Fruit fly (Drosophila melanogaster): ENCODE measurements around the gene CG7083.

Gene CG7083

dm6 chr3L:8333574-8333973 lies 7.0 kb upstream of the CG7083 start:
- TF ChIP-seq pad (GFP tag; optimal IDR thresholded peaks at IDR 0.05), result no peak
- TF ChIP-seq Clk (GFP tag; optimal IDR thresholded peaks at IDR 0.05), result no peak
- TF ChIP-seq cic (GFP tag; optimal IDR thresholded peaks at IDR 0.05), result no peak
- no peak for TF ChIP-seq CG5204 (GFP tag; optimal IDR thresholded peaks at IDR 0.05)
- no peak for TF ChIP-seq bab1 (GFP tag; optimal IDR thresholded peaks at IDR 0.05)
- TF ChIP-seq CG1620 (GFP tag; optimal IDR thresholded peaks at IDR 0.05), result no peak
- no peak for TF ChIP-seq CG12768 (GFP tag; optimal IDR thresholded peaks at IDR 0.05)
- TF ChIP-seq Crg-1 (GFP tag; optimal IDR thresholded peaks at IDR 0.05), result no peak
- TF ChIP-seq CG14711 (tag; optimal IDR thresholded peaks at IDR 0.05), result no peak
- TF ChIP-seq tj (GFP tag; optimal IDR thresholded peaks at IDR 0.05), result no peak
- TF ChIP-seq Mnt (GFP tag; optimal IDR thresholded peaks at IDR 0.05), result no peak
- no peak for TF ChIP-seq CG33017 (tag; optimal IDR thresholded peaks at IDR 0.05)
- TF ChIP-seq CG11617 (GFP tag; optimal IDR thresholded peaks at IDR 0.05), result no peak
- TF ChIP-seq Hr96 (GFP tag; optimal IDR thresholded peaks at IDR 0.05), result no peak

- TF ChIP-seq cic (GFP tag; optimal IDR thresholded peaks at IDR 0.05), result no peak
- no peak for TF ChIP-seq cnc (optimal IDR thresholded peaks at IDR 0.05)
- no peak for TF ChIP-seq CG12768 (GFP tag; optimal IDR thresholded peaks at IDR 0.05)
- no peak for TF ChIP-seq toe (GFP tag; optimal IDR thresholded peaks at IDR 0.05)
- no peak for TF ChIP-seq CG11617 (GFP tag; optimal IDR thresholded peaks at IDR 0.05)
- no peak for TF ChIP-seq Mnt (GFP tag; optimal IDR thresholded peaks at IDR 0.05)
- TF ChIP-seq tj (GFP tag; optimal IDR thresholded peaks at IDR 0.05), result no peak
- no peak for TF ChIP-seq CG14711 (tag; optimal IDR thresholded peaks at IDR 0.05)
- TF ChIP-seq CG7045 (GFP tag; optimal IDR thresholded peaks at IDR 0.05), result no peak
- TF ChIP-seq CG7101 (tag; optimal IDR thresholded peaks at IDR 0.05), result no peak
- TF ChIP-seq pad (GFP tag; optimal IDR thresholded peaks at IDR 0.05), result no peak
- no peak for TF ChIP-seq bab1 (GFP tag; optimal IDR thresholded peaks at IDR 0.05)
- no peak for TF ChIP-seq CG5204 (GFP tag; optimal IDR thresholded peaks at IDR 0.05)
- TF ChIP-seq ovo (GFP tag; optimal IDR thresholded peaks at IDR 0.05), result no peak
- no peak for TF ChIP-seq CG1620 (GFP tag; optimal IDR thresholded peaks at IDR 0.05)
Observed at dm6 chr3L:8334338-8334737, 6.2 kb upstream of the CG7083 start.

- TF ChIP-seq CG5204 (GFP tag; optimal IDR thresholded peaks at IDR 0.05), result no peak
- TF ChIP-seq Crg-1 (GFP tag; optimal IDR thresholded peaks at IDR 0.05), result no peak
- no peak for TF ChIP-seq cnc (optimal IDR thresholded peaks at IDR 0.05)
- no peak for TF ChIP-seq CG11617 (GFP tag; optimal IDR thresholded peaks at IDR 0.05)
- TF ChIP-seq kay (GFP tag; ENCODE audit: borderline replicate concordance), result no peak
- no peak for TF ChIP-seq CG14711 (tag; optimal IDR thresholded peaks at IDR 0.05)
- TF ChIP-seq CG33017 (tag; optimal IDR thresholded peaks at IDR 0.05), result no peak
- TF ChIP-seq CG12768 (GFP tag; optimal IDR thresholded peaks at IDR 0.05), result no peak
- no peak for TF ChIP-seq Clk (GFP tag; optimal IDR thresholded peaks at IDR 0.05)
- TF ChIP-seq CG1620 (GFP tag; optimal IDR thresholded peaks at IDR 0.05), result no peak
- TF ChIP-seq Hr96 (GFP tag; optimal IDR thresholded peaks at IDR 0.05), result no peak
- no peak for TF ChIP-seq toe (GFP tag; optimal IDR thresholded peaks at IDR 0.05)
- no peak for TF ChIP-seq bab1 (GFP tag; optimal IDR thresholded peaks at IDR 0.05)
- TF ChIP-seq pad (GFP tag; optimal IDR thresholded peaks at IDR 0.05), result no peak
- TF ChIP-seq CG7045 (GFP tag; optimal IDR thresholded peaks at IDR 0.05), result no peak
- no peak for TF ChIP-seq cic (GFP tag; optimal IDR thresholded peaks at IDR 0.05)
- TF ChIP-seq CG7101 (tag; optimal IDR thresholded peaks at IDR 0.05), result no peak
- no peak for TF ChIP-seq ovo (GFP tag; optimal IDR thresholded peaks at IDR 0.05)
- TF ChIP-seq Mnt (GFP tag; optimal IDR thresholded peaks at IDR 0.05), result no peak
- no peak for TF ChIP-seq tj (GFP tag; optimal IDR thresholded peaks at IDR 0.05)
Observed at dm6 chr3L:8336372-8336771, 4.2 kb upstream of the CG7083 start, which contains the start of gene Cpr66Cb. Gene Cpr66Cb (plus strand): TSS chr3L:8336672.

- TF ChIP-seq CG7045 (GFP tag; optimal IDR thresholded peaks at IDR 0.05) (no peak), kay (GFP tag; ENCODE audit: borderline replicate concordance) (peak; percentile 76), CG5204 (GFP tag; optimal IDR thresholded peaks at IDR 0.05) (peak; percentile 3), CG33017 (tag; optimal IDR thresholded peaks at IDR 0.05) (peak; percentile 51), Clk (GFP tag; optimal IDR thresholded peaks at IDR 0.05) (no peak), pad (GFP tag; optimal IDR thresholded peaks at IDR 0.05) (peak; percentile 15), Mnt (GFP tag; optimal IDR thresholded peaks at IDR 0.05) (peak; percentile 64), CG11617 (GFP tag; optimal IDR thresholded peaks at IDR 0.05) (peak; percentile 18), cnc (optimal IDR thresholded peaks at IDR 0.05) (no peak), Hr96 (GFP tag; optimal IDR thresholded peaks at IDR 0.05) (no peak), CG7101 (tag; optimal IDR thresholded peaks at IDR 0.05) (peak; percentile 48), CG12768 (GFP tag; optimal IDR thresholded peaks at IDR 0.05) (peak; percentile 82), toe (GFP tag; optimal IDR thresholded peaks at IDR 0.05) (peak; percentile 43), CG1620 (GFP tag; optimal IDR thresholded peaks at IDR 0.05) (peak; percentile 57), Crg-1 (GFP tag; optimal IDR thresholded peaks at IDR 0.05) (peak; percentile 34), tj (GFP tag; optimal IDR thresholded peaks at IDR 0.05) (no peak), ovo (GFP tag; optimal IDR thresholded peaks at IDR 0.05) (no peak), bab1 (GFP tag; optimal IDR thresholded peaks at IDR 0.05) (peak; percentile 53), cic (GFP tag; optimal IDR thresholded peaks at IDR 0.05) (peak; percentile 99), CG14711 (tag; optimal IDR thresholded peaks at IDR 0.05) (peak; percentile 31)
Observed at dm6 chr3L:8338921-8339320, 1.7 kb upstream of the CG7083 start, which contains the start of gene Pex2. Gene Pex2 (plus strand): TSS chr3L:8339051.

- no peak for TF ChIP-seq pad (GFP tag; optimal IDR thresholded peaks at IDR 0.05)
Observed at dm6 chr3L:8345182-8345581, 4.6 kb downstream of the CG7083 start.

- peak; percentile 77 for TF ChIP-seq toe (GFP tag; optimal IDR thresholded peaks at IDR 0.05)
- peak; percentile 50 for TF ChIP-seq ovo (GFP tag; optimal IDR thresholded peaks at IDR 0.05)
- peak; percentile 79 for TF ChIP-seq CG1620 (GFP tag; optimal IDR thresholded peaks at IDR 0.05)
- TF ChIP-seq cnc (optimal IDR thresholded peaks at IDR 0.05), result no peak
- peak; percentile 81 for TF ChIP-seq pad (GFP tag; optimal IDR thresholded peaks at IDR 0.05)
- peak; percentile 80 for TF ChIP-seq CG7045 (GFP tag; optimal IDR thresholded peaks at IDR 0.05)
- peak; percentile 89 for TF ChIP-seq CG7101 (tag; optimal IDR thresholded peaks at IDR 0.05)
- TF ChIP-seq CG33017 (tag; optimal IDR thresholded peaks at IDR 0.05), result peak; percentile 83
- peak; percentile 65 for TF ChIP-seq Hr96 (GFP tag; optimal IDR thresholded peaks at IDR 0.05)
- peak; percentile 88 for TF ChIP-seq CG11617 (GFP tag; optimal IDR thresholded peaks at IDR 0.05)
- peak; percentile 68 for TF ChIP-seq Crg-1 (GFP tag; optimal IDR thresholded peaks at IDR 0.05)
- TF ChIP-seq cic (GFP tag; optimal IDR thresholded peaks at IDR 0.05), result no peak
- TF ChIP-seq CG12768 (GFP tag; optimal IDR thresholded peaks at IDR 0.05), result peak; percentile 76
- peak; percentile 62 for TF ChIP-seq tj (GFP tag; optimal IDR thresholded peaks at IDR 0.05)
- TF ChIP-seq Clk (GFP tag; optimal IDR thresholded peaks at IDR 0.05), result peak; percentile 56
- no peak for TF ChIP-seq CG5204 (GFP tag; optimal IDR thresholded peaks at IDR 0.05)
- TF ChIP-seq kay (GFP tag; ENCODE audit: borderline replicate concordance), result no peak
- TF ChIP-seq bab1 (GFP tag; optimal IDR thresholded peaks at IDR 0.05), result peak; percentile 80
- TF ChIP-seq CG14711 (tag; optimal IDR thresholded peaks at IDR 0.05), result peak; percentile 89
- TF ChIP-seq Mnt (GFP tag; optimal IDR thresholded peaks at IDR 0.05), result peak; percentile 94
Observed at dm6 chr3L:8346100-8346980, 5.8 kb downstream of the CG7083 start, which contains the start of the genes CG7182 and GAPcenA. Gene CG7182 (minus strand): TSS chr3L:8346382. Gene GAPcenA (plus strand): TSS chr3L:8346561.

Data from whole organism, adult.